Worm (Caenorhabditis elegans) whole organism, L4/young adult: Measurements from ENCODE around the gene haly-1.

Experiments used
- W03F9.2 ChIP-seq: fragments of 150-350 bp; optimal IDR thresholded peaks from 2 replicates; lab custom pipeline; 2014; ENCODE audit warnings: missing biosample characterization, missing genetic modification characterization
- dao-5 ChIP-seq: sonication (generic microtip); optimal IDR thresholded peaks from 2 replicates; lab custom pipeline; 2016; ENCODE audit warnings: missing genotype, missing genetic modification characterization, moderate library complexity, missing compliant biosample characterization
- him-1 ChIP-seq: sonication (generic microtip); optimal IDR thresholded peaks from 2 replicates; lab custom pipeline; 2016; ENCODE audit warnings: missing genotype, missing genetic modification reagents, missing genetic modification characterization, missing compliant biosample characterization

haly-1 gene

ce11 chrX:10896498-10896897 is at the start of gene haly-1:
Gene haly-1 (minus strand): TSS chrX:10896598.
- TF ChIP-seq dao-5 (tag; lab: Kevin White, UChicago) (no peak), him-1 (tag; lab: Kevin White, UChicago) (no peak), W03F9.2 (tag; lab: Kevin White, UChicago) (no peak)

- no peak for TF ChIP-seq him-1 (tag; lab: Kevin White, UChicago)
- TF ChIP-seq W03F9.2 (tag; lab: Kevin White, UChicago): no peak
- TF ChIP-seq dao-5 (tag; lab: Kevin White, UChicago): no peak
These were observed 44.9 kb upstream of the haly-1 start, which contains the start of gene pho-7 for ce11 chrX:10941255-10941654. Gene pho-7 (minus strand): TSS chrX:10941355.

ce11 chrX:10933308-10934014 is 37.1 kb upstream of the haly-1 start:
- TF ChIP-seq him-1 (tag; lab: Kevin White, UChicago): no peak
- TF ChIP-seq W03F9.2 (tag; lab: Kevin White, UChicago): no peak
- no peak for TF ChIP-seq dao-5 (tag; lab: Kevin White, UChicago)

- TF ChIP-seq him-1 (tag; lab: Kevin White, UChicago) (no peak), dao-5 (tag; lab: Kevin White, UChicago) (no peak), W03F9.2 (tag; lab: Kevin White, UChicago) (no peak)
These were observed 35.7 kb upstream of the haly-1 start for ce11 chrX:10932087-10932486.

DNA sequence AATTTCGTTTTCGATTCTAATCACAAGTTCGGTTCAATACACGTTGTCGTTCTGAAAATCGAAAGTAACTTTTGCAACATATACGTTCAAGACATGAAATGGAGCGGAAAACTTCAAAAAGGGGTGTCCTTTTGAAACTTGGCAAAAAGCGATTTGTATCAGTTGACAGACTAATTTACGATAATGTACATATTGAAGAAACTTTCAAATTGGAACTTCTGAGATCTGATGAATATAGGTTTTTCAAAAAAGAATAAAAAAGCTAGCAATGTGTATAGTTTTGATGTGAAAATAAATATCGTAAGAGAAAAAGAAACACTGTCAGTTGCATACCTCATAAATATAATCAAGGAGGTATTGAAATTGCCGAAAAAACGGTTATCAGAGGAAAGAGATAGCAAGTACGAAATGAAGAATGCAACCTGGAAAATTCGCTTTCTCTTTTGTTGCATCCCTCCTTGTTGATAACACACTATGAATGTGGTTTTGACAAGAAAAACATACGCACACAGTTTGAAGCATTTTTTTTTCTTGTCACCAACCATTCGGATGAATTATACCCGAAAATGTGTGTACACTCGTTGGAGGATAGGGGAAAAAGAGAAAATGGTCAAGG is 32.7 kb upstream of the haly-1 start, which contains the start of gene dgn-1:
dgn-1 (minus strand) TSS at position 51 of the 616 bp plus-strand sequence.
- TF ChIP-seq W03F9.2 (tag; lab: Kevin White, UChicago): no peak
- TF ChIP-seq dao-5 (tag; lab: Kevin White, UChicago): no peak
- TF ChIP-seq him-1 (tag; lab: Kevin White, UChicago): no peak

- TF ChIP-seq him-1 (tag; lab: Kevin White, UChicago): no peak
- TF ChIP-seq W03F9.2 (tag; lab: Kevin White, UChicago): no peak
- no peak for TF ChIP-seq dao-5 (tag; lab: Kevin White, UChicago)
These were observed 30.7 kb upstream of the haly-1 start for ce11 chrX:10927136-10927535.

DNA sequence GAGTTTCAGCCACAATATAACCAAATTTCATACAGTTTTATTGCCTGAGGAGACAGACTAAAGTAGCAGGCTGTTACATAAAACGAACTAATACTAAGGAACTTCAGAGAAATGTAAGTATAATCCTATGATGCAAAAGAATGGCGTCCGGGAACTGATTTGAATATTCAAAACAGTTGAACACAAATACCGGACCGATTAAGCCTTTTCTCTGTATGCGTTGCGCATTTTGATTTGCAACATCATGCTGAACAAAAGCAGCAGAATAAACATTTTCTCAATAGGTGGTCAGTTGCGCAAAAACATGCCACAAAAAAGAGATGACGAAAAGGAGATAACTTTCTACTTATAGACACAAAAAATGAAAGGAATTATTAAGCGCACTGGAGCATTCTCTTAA is 27.6 kb upstream of the haly-1 start:
- TF ChIP-seq W03F9.2 (tag; lab: Kevin White, UChicago) (no peak), dao-5 (tag; lab: Kevin White, UChicago) (no peak), him-1 (tag; lab: Kevin White, UChicago) (no peak)

ce11 chrX:10919613-10920012 is 23.2 kb upstream of the haly-1 start, which contains the start of gene nstp-9:
Gene nstp-9 (minus strand): TSS chrX:10919713.
- TF ChIP-seq him-1 (tag; lab: Kevin White, UChicago) (no peak), dao-5 (tag; lab: Kevin White, UChicago) (no peak), W03F9.2 (tag; lab: Kevin White, UChicago) (no peak)

DNA sequence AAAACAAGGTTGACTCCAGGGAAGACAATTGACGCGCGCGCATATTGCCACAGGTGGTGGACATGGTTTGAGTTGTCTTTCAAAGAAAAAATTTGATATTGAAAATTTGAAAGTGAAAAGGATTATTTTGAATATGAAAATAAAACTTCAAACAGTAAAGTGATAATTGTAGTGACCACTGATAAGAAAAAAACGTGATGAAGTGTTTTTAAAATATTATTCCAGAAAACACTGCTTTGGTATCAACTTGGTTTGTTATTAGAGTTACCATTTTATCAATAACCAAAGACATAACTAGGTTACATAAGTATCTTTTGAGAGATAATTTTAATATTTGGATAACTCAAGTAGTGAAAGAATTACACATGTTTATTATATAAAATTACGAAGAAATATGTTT is 19.8 kb upstream of the haly-1 start:
- no peak for TF ChIP-seq him-1 (tag; lab: Kevin White, UChicago)

DNA sequence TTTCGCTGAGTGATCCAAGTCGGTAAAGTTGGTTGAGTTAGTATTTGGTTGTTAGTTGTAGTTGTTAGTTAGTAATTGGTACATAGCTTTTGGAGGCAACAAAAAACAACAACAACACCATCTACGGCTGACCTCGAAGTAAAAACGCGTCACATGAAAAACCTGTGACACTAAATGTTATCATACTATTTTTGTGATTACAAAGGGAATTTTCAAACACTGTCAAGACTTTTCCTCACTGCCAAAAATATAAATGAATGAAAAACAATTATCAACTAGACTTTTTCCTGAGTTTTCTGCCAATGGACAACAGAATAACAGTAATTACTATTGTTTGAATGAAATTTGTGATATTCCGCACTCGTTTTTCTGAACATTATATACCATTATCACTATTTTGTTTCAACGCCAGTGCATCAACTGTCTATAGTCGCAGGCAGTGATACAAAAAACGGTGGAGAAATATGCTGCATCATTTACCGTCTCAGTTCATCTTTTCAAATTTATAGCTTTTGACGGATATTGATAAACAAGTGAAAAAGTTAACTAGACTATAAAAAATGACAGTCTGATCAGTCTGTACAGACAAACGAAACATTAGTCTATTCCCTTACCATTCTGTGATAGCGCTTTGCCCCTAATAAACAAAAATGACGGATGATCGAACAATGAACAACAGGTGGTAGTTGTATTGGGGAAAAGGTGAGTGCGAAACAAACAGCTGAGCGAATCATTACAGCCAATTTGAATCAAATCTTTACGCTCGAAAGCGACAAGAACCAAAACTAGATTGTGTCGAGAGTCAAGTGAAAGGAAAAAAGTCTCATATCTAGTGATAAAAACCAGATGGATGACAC is 18.3 kb upstream of the haly-1 start:
- TF ChIP-seq him-1 (tag; lab: Kevin White, UChicago) (no peak), W03F9.2 (tag; lab: Kevin White, UChicago) (no peak), dao-5 (tag; lab: Kevin White, UChicago) (no peak)

DNA sequence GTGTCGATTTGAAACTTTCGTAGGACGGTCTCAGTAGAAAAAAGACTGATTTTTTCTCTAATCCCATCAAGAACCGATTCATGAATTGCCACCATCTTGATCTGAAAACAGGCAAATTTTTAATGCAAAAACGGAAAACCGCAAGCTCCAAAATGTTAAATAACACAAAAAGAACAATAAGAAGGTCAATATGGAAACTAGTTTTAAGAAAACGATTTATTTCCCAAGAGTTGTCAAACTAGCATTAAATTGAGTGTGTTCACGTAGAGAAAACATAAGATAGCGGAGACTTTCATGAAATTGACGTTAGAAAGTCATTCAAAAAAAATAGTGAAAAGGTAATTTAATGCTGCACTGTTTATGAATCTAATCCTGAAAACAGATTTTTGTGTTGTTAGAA is 17.6 kb upstream of the haly-1 start, which contains the start of gene F47B10.9:
F47B10.9 (minus strand) TSS at position 101 of the 400 bp plus-strand sequence.
- TF ChIP-seq W03F9.2 (tag; lab: Kevin White, UChicago) (no peak), dao-5 (tag; lab: Kevin White, UChicago) (no peak), him-1 (tag; lab: Kevin White, UChicago) (no peak)

DNA sequence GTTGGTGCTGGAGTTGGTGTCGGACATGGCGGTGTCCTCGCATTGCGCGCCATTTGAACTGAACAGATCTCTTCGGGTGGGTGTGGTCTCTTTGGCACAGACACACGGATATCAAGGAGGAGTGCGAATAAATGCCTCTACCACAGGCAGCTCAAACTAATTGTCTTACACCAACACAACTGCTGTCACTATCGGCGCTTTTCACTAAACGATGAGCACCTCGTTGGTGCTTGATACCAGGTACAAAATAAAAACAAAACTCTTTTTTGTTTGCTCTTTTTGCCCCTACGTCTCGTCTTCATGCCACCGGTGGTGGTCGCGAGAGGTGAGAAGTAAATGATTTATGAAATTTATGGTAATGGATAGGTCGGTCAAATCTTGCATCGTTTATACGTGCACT is 14.3 kb upstream of the haly-1 start, which contains the start of gene F47B10.8:
F47B10.8 (minus strand) TSS at position 101 of the 400 bp plus-strand sequence.
- TF ChIP-seq him-1 (tag; lab: Kevin White, UChicago) (no peak), W03F9.2 (tag; lab: Kevin White, UChicago) (no peak), dao-5 (tag; lab: Kevin White, UChicago) (no peak)

DNA sequence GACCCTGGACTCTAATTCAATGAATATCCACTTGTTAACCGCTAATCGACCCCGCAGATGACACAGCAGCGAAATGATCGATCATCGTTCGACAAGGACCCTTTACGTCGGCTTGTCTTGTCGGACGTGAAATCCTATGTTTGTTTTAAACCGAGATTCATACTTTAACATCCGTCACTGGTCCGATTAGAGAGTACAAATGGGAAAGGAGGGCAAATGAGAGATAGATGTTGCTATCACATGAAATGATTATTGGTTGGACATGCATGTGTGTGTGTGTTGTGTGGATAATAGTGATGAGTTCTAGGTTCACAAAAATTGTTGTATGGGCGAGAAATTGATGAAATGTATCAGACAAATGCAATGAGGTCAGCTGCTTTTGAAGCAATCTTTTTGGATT is 13.3 kb upstream of the haly-1 start:
- no peak for TF ChIP-seq W03F9.2 (tag; lab: Kevin White, UChicago)
- no peak for TF ChIP-seq him-1 (tag; lab: Kevin White, UChicago)
